Worm (Caenorhabditis elegans): ENCODE measurements around the gene Y57G11C.43.
A peak's percentile ranks its signal among the peaks of the same experiment; 100 is the strongest.

Gene Y57G11C.43

DNA sequence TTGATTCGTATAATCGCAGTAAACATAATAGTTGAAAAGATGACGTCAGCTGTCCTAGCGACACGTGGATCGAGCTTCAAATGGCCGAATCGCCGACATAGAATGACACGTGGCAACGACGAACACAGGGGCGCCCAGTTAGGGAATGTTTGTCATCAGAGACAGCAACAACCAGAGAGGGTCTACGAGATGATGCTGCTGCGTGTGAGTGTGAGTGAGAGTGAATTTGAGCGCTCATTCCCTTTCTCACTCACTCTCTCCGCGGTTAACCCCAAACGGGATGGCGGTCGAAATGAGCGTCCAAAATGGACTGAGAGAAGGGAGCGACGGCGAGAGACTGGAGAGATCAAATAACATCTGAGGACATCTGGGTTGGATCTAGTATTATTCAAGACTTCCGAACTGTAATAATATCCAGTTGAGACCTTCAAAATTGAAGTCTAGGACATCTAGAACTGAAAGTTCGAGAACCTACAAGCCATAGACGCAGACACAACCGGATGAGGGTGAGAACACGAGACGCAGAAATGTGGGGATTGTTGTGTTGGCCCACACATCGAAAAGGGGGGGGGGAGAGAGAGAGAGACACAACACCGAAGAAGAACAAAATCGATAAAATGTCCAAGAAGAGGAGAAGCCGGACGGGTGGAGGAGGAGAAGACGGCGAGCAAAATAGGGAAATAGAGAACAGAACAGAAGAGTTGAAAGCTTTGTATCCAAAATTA, 24.8 kb downstream of the Y57G11C.43 start:
- TF ChIP-seq pha-4 (tag; optimal IDR thresholded peaks at IDR 0.05) (no peak), sox-4 (tag; optimal IDR thresholded peaks at IDR 0.05) (no peak), pros-1 (tag; optimal IDR thresholded peaks at IDR 0.05) (peak; percentile 2), C38D4.7 (GFP tag; optimal IDR thresholded peaks at IDR 0.05) (peak; percentile 1), ceh-22 (tag; optimal IDR thresholded peaks at IDR 0.05) (no peak), elt-2 (tag; optimal IDR thresholded peaks at IDR 0.05) (no peak), ets-4 (tag; optimal IDR thresholded peaks at IDR 0.05) (peak; percentile 51), odd-2 (tag; optimal IDR thresholded peaks at IDR 0.05) (no peak), lim-6 (tag; optimal IDR thresholded peaks at IDR 0.05) (no peak), hlh-8 (tag; optimal IDR thresholded peaks at IDR 0.05) (no peak), lin-11 (tag; optimal IDR thresholded peaks at IDR 0.05) (no peak), sox-2 (GFP tag; IDR thresholded peaks at IDR 0.05) (no peak), unc-42 (tag; optimal IDR thresholded peaks at IDR 0.05) (no peak), K09A11.1 (tag; optimal IDR thresholded peaks at IDR 0.05; ENCODE audit: insufficient read depth) (no peak), nfya-1 (tag; optimal IDR thresholded peaks at IDR 0.05) (peak; percentile 75), sdc-2 (tag; optimal IDR thresholded peaks at IDR 0.05) (no peak), ceh-31 (tag; optimal IDR thresholded peaks at IDR 0.05) (peak; percentile 63), mec-3 (tag; optimal IDR thresholded peaks at IDR 0.05; ENCODE audit: borderline replicate concordance) (no peak), ceh-9 (tag; optimal IDR thresholded peaks at IDR 0.05) (no peak), unc-3 (GFP tag; conservative IDR thresholded peaks at IDR 0.05) (no peak), unc-3 (tag; optimal IDR thresholded peaks at IDR 0.05) (no peak), pqm-1 (tag; optimal IDR thresholded peaks at IDR 0.05) (no peak), unc-55 (GFP tag; optimal IDR thresholded peaks at IDR 0.05) (no peak), Y22D7AL.16 (tag; optimal IDR thresholded peaks at IDR 0.05) (no peak), ama-1 (optimal IDR thresholded peaks at IDR 0.05) (no peak), F13H6.1 (tag; optimal IDR thresholded peaks at IDR 0.05) (no peak), npax-4 (tag; optimal IDR thresholded peaks at IDR 0.05) (no peak), syd-9 (tag; optimal IDR thresholded peaks at IDR 0.05) (peak; percentile 13), ceh-45 (GFP tag; IDR thresholded peaks at IDR 0.05) (no peak), eyg-1 (tag; optimal IDR thresholded peaks at IDR 0.05) (no peak), nhr-11 (tag; optimal IDR thresholded peaks at IDR 0.05) (no peak), ztf-16 (tag; optimal IDR thresholded peaks at IDR 0.05) (no peak), fkh-6 (tag; optimal IDR thresholded peaks at IDR 0.05) (no peak), hlh-30 (tag; optimal IDR thresholded peaks at IDR 0.05; ENCODE audit: insufficient read depth) (peak; percentile 21), T23F11.4 (GFP tag; optimal IDR thresholded peaks at IDR 0.05) (no peak), fax-1 (tag; optimal IDR thresholded peaks at IDR 0.05) (no peak), ceh-6 (GFP tag; optimal IDR thresholded peaks at IDR 0.05) (peak; percentile 27), ceh-30 (tag; optimal IDR thresholded peaks at IDR 0.05) (no peak), zip-5 (tag; optimal IDR thresholded peaks at IDR 0.05) (no peak), nhr-232 (tag; optimal IDR thresholded peaks at IDR 0.05) (no peak), tbx-7 (tag; optimal IDR thresholded peaks at IDR 0.05) (no peak), rnt-1 (tag; optimal IDR thresholded peaks at IDR 0.05) (peak; percentile 61), hlh-13 (GFP tag; optimal IDR thresholded peaks at IDR 0.05) (no peak), che-1 (tag; optimal IDR thresholded peaks at IDR 0.05) (no peak), pat-9 (tag; optimal IDR thresholded peaks at IDR 0.05) (no peak), ceh-14 (tag; optimal IDR thresholded peaks at IDR 0.05) (peak; percentile 7), tbx-2 (tag; optimal IDR thresholded peaks at IDR 0.05) (peak; percentile 36), ttx-3 (tag; optimal IDR thresholded peaks at IDR 0.05) (no peak), hlh-15 (tag; optimal IDR thresholded peaks at IDR 0.05) (no peak), ceh-18 (tag; optimal IDR thresholded peaks at IDR 0.05) (peak; percentile 30), gmeb-2 (tag; optimal IDR thresholded peaks at IDR 0.05) (no peak), dmd-4 (tag; optimal IDR thresholded peaks at IDR 0.05; ENCODE audit: borderline replicate concordance) (no peak), dve-1 (tag; optimal IDR thresholded peaks at IDR 0.05) (no peak)

Measured in whole organism, late embryonic.